Worm (Caenorhabditis elegans) whole organism, L3 larva: ENCODE data around the gene fut-1.

Experiments
- aly-2 ChIP-seq: fragments of 150-350 bp; optimal IDR thresholded peaks from 2 replicates; lab custom pipeline; 2014; ENCODE audit warnings: missing biosample characterization, missing genetic modification characterization
- ceh-16 ChIP-seq: sonication (generic microtip); optimal IDR thresholded peaks from 2 replicates; lab custom pipeline; 2017; ENCODE audit warnings: missing biosample characterization, missing genetic modification characterization
- ceh-82 ChIP-seq: fragments of 150-350 bp; optimal IDR thresholded peaks from 2 replicates; lab custom pipeline; 2014; ENCODE audit warnings: missing biosample characterization, missing genetic modification characterization
- ceh-9 ChIP-seq: sonication (generic microtip); optimal IDR thresholded peaks from 2 replicates; lab custom pipeline; 2018; ENCODE audit warnings: missing biosample characterization, missing genetic modification characterization
- egl-27 ChIP-seq: sonication (generic microtip); optimal IDR thresholded peaks from 4 replicates; lab custom pipeline; 2017; ENCODE audit warnings: missing biosample characterization, missing genetic modification reagents, missing genetic modification characterization
- egl-5 ChIP-seq: fragments of 150-350 bp; optimal IDR thresholded peaks from 2 replicates; lab custom pipeline; 2017; ENCODE audit warnings: missing biosample characterization, missing genetic modification reagents, missing genetic modification characterization, inconsistent platforms
- elt-1 ChIP-seq: fragments of 150-350 bp; optimal IDR thresholded peaks from 2 replicates; lab custom pipeline; 2014; ENCODE audit warnings: missing biosample characterization, missing genetic modification characterization
- elt-3 ChIP-seq, 3 experiments: fragments of 150-350 bp in 1 of 3; sonication (generic microtip) in 2 of 3; optimal IDR thresholded peaks; 2 replicates in 2 of 3; 4 replicates in 1 of 3; lab custom pipeline; 2014 to 2017; ENCODE audit warnings: missing biosample characterization in 3 of 3, missing genetic modification characterization in 3 of 3
- eor-1 ChIP-seq, 2 experiments: fragments of 150-350 bp; optimal IDR thresholded peaks; 2 replicates each; lab custom pipeline; 2014 to 2018; ENCODE audit warnings: missing biosample characterization in 2 of 2, missing genetic modification characterization in 2 of 2
- fkh-10 ChIP-seq: sonication (generic microtip); optimal IDR thresholded peaks from 2 replicates; lab custom pipeline; 2017; ENCODE audit warnings: missing biosample characterization, missing genetic modification reagents, missing genetic modification characterization
- fkh-2 ChIP-seq: fragments of 150-350 bp; optimal IDR thresholded peaks from 2 replicates; lab custom pipeline; 2014; ENCODE audit warnings: missing biosample characterization, missing genetic modification reagents, missing genetic modification characterization
- fos-1 ChIP-seq: fragments of 150-350 bp; optimal IDR thresholded peaks from 2 replicates; lab custom pipeline; 2014; ENCODE audit warnings: missing biosample characterization, missing genetic modification characterization
- hmg-11 ChIP-seq: sonication (generic microtip); optimal IDR thresholded peaks from 2 replicates; lab custom pipeline; 2016; ENCODE audit warnings: missing genetic modification characterization, missing compliant biosample characterization
- jun-1 ChIP-seq: fragments of 150-350 bp; optimal IDR thresholded peaks from 2 replicates; lab custom pipeline; 2014; ENCODE audit warnings: missing biosample characterization, missing genetic modification reagents, missing genetic modification characterization
- lin-39 ChIP-seq: fragments of 150-350 bp; optimal IDR thresholded peaks from 2 replicates; lab custom pipeline; 2018; ENCODE audit warnings: missing biosample characterization, missing genetic modification reagents, missing genetic modification characterization
- lsy-12 ChIP-seq: sonication (generic microtip); optimal IDR thresholded peaks from 2 replicates; lab custom pipeline; 2016; ENCODE audit warnings: mild to moderate bottlenecking, missing genetic modification characterization, missing compliant biosample characterization
- mdl-1 ChIP-seq: fragments of 150-350 bp; optimal IDR thresholded peaks from 2 replicates; lab custom pipeline; 2014; ENCODE audit warnings: missing biosample characterization, missing genetic modification characterization
- mml-1 ChIP-seq: fragments of 150-350 bp; sonication (generic microtip); optimal IDR thresholded peaks from 3 replicates; lab custom pipeline; 2014; ENCODE audit warnings: missing biosample characterization, missing genetic modification characterization
- nfya-1 ChIP-seq: sonication (generic microtip); optimal IDR thresholded peaks from 2 replicates; lab custom pipeline; 2017; ENCODE audit warnings: missing genetic modification characterization, mild to moderate bottlenecking, missing compliant biosample characterization, antibody characterized with exemption, moderate library complexity; ENCODE audit not compliant: insufficient read depth
- nhr-11 ChIP-seq: fragments of 150-350 bp; optimal IDR thresholded peaks from 2 replicates; lab custom pipeline; 2014; ENCODE audit warnings: missing biosample characterization, missing genetic modification characterization
- nhr-23 ChIP-seq: fragments of 150-350 bp; optimal IDR thresholded peaks from 2 replicates; lab custom pipeline; 2014; ENCODE audit warnings: missing biosample characterization, missing genetic modification reagents, missing genetic modification characterization
- nhr-25 ChIP-seq: sonication (generic microtip); optimal IDR thresholded peaks from 2 replicates; lab custom pipeline; 2017; ENCODE audit warnings: missing biosample characterization, missing genetic modification characterization
- nhr-28 ChIP-seq: fragments of 150-350 bp; optimal IDR thresholded peaks from 2 replicates; lab custom pipeline; 2014; ENCODE audit warnings: missing biosample characterization, missing genetic modification characterization
- nhr-43 ChIP-seq: sonication (generic microtip); optimal IDR thresholded peaks from 2 replicates; lab custom pipeline; 2016; ENCODE audit warnings: mild to moderate bottlenecking, missing genetic modification characterization, missing compliant biosample characterization; ENCODE audit not compliant: poor library complexity, severe bottlenecking
- nhr-67 ChIP-seq: fragments of 150-350 bp; optimal IDR thresholded peaks from 2 replicates; lab custom pipeline; 2014; ENCODE audit warnings: missing biosample characterization, missing genetic modification characterization
- nhr-76 ChIP-seq: fragments of 150-350 bp; sonication (generic microtip); optimal IDR thresholded peaks from 5 replicates; lab custom pipeline; 2014; ENCODE audit warnings: missing biosample characterization, missing genetic modification characterization
- nhr-77 ChIP-seq: fragments of 150-350 bp; optimal IDR thresholded peaks from 2 replicates; lab custom pipeline; 2014; ENCODE audit warnings: missing biosample characterization, missing genetic modification characterization
- pha-4 ChIP-seq: fragments of 150-350 bp; optimal IDR thresholded peaks from 2 replicates; lab custom pipeline; 2014; ENCODE audit warnings: missing biosample characterization, missing genetic modification reagents, missing genetic modification characterization
- sea-2 ChIP-seq: fragments of 150-350 bp; sonication (generic microtip); optimal IDR thresholded peaks from 4 replicates; lab custom pipeline; 2014; ENCODE audit warnings: missing biosample characterization, missing genetic modification reagents, missing genetic modification characterization
- skn-1 ChIP-seq: fragments of 150-350 bp; optimal IDR thresholded peaks from 2 replicates; lab custom pipeline; 2014; ENCODE audit warnings: missing biosample characterization, missing genetic modification characterization
- snpc-4 ChIP-seq: fragments of 150-350 bp; optimal IDR thresholded peaks from 2 replicates; lab custom pipeline; 2014; ENCODE audit warnings: missing biosample characterization, missing genetic modification characterization
- tbx-2 ChIP-seq: sonication (generic microtip); optimal IDR thresholded peaks from 2 replicates; lab custom pipeline; 2016; ENCODE audit warnings: mild to moderate bottlenecking, missing genetic modification characterization, missing compliant biosample characterization
- unc-62 ChIP-seq: fragments of 150-350 bp; sonication (generic microtip); optimal IDR thresholded peaks from 4 replicates; lab custom pipeline; 2014; ENCODE audit warnings: missing biosample characterization, missing genetic modification reagents, missing genetic modification characterization
- zag-1 ChIP-seq: fragments of 150-350 bp; optimal IDR thresholded peaks from 2 replicates; lab custom pipeline; 2014; ENCODE audit warnings: missing biosample characterization, missing genetic modification characterization

Gene fut-1

ce11 chrII:8755270-8755669, 4.1 kb downstream of the fut-1 start, which contains the start of gene K08F8.7:
K08F8.7 (minus strand) TSS chrII:8755370.
- TF ChIP-seq sea-2 (GFP tag; lab: Kevin White, UChicago), result no peak
- no peak for TF ChIP-seq fkh-10 (GFP tag; lab: Kevin White, UChicago)
- TF ChIP-seq eor-1 (tag; optimal IDR thresholded peaks at IDR 0.05; lab: Kevin White, UChicago), result no peak
- TF ChIP-seq fos-1 (tag; lab: Kevin White, UChicago), result no peak
- TF ChIP-seq mdl-1 (tag; lab: Kevin White, UChicago), result no peak
- TF ChIP-seq nhr-11 (tag; lab: Kevin White, UChicago), result no peak
- TF ChIP-seq ceh-9 (tag; lab: Kevin White, UChicago), result no peak
- no peak for TF ChIP-seq nfya-1 (tag; lab: Kevin White, UChicago)

- TF ChIP-seq ceh-82 (tag; lab: Kevin White, UChicago) (no peak), egl-5 (tag; lab: Kevin White, UChicago) (no peak), hmg-11 (tag; lab: Kevin White, UChicago) (no peak), skn-1 (tag; lab: Kevin White, UChicago) (no peak), tbx-2 (tag; lab: Kevin White, UChicago) (no peak), aly-2 (tag; lab: Kevin White, UChicago) (no peak), nhr-67 (tag; lab: Kevin White, UChicago) (no peak), unc-62 (GFP tag; lab: Kevin White, UChicago) (no peak), mdl-1 (tag; lab: Kevin White, UChicago) (no peak)
Measured at ce11 chrII:8751686-8752085, 7.7 kb downstream of the fut-1 start, which contains the start of gene atf-2. atf-2 (plus strand) TSS chrII:8751986.

ce11 chrII:8751042-8751441, 8.4 kb downstream of the fut-1 start:
- TF ChIP-seq elt-1 (no peak), fos-1 (tag; lab: Kevin White, UChicago) (peak; percentile 38), nhr-43 (tag; lab: Kevin White, UChicago) (peak; percentile 66), nhr-25 (tag; lab: Kevin White, UChicago) (peak; percentile 81), nhr-23 (tag; lab: Kevin White, UChicago) (peak; percentile 97), mdl-1 (tag; lab: Kevin White, UChicago) (no peak), elt-3 (tag; optimal IDR thresholded peaks at IDR 0.05; lab: Kevin White, UChicago) (peak in 1 of 3 experiments; percentile 54)

ce11 chrII:8750056-8750455, 9.3 kb downstream of the fut-1 start:
- TF ChIP-seq lsy-12 (no peak), mml-1 (tag; lab: Kevin White, UChicago) (no peak), nhr-23 (tag; lab: Kevin White, UChicago) (peak; percentile 13), elt-1 (peak; percentile 79)

ce11 chrII:8749084-8749483, 10.3 kb downstream of the fut-1 start:
- no peak for TF ChIP-seq jun-1 (tag; lab: Kevin White, UChicago)
- TF ChIP-seq skn-1 (tag; lab: Kevin White, UChicago), result no peak
- no peak for TF ChIP-seq nfya-1 (tag; lab: Kevin White, UChicago)
- TF ChIP-seq nhr-77 (tag; lab: Kevin White, UChicago), result no peak
- peak; percentile 34 for TF ChIP-seq nhr-25 (tag; lab: Kevin White, UChicago)
- no peak for TF ChIP-seq lin-39 (tag; lab: Kevin White, UChicago)
- peak; percentile 24 for TF ChIP-seq nhr-43 (tag; lab: Kevin White, UChicago)
- TF ChIP-seq ceh-9 (tag; lab: Kevin White, UChicago), result no peak
- no peak for TF ChIP-seq nhr-11 (tag; lab: Kevin White, UChicago)
- TF ChIP-seq nhr-23 (tag; lab: Kevin White, UChicago), result peak; percentile 35
- TF ChIP-seq elt-1, result no peak
- no peak for TF ChIP-seq ceh-16 (tag; lab: Kevin White, UChicago)

- TF ChIP-seq egl-27 (tag; lab: Kevin White, UChicago) (no peak), lsy-12 (no peak), zag-1 (no peak), fkh-2 (tag; lab: Kevin White, UChicago) (no peak), ceh-82 (tag; lab: Kevin White, UChicago) (no peak), nhr-28 (tag; lab: Kevin White, UChicago) (no peak), elt-1 (no peak), jun-1 (tag; lab: Kevin White, UChicago) (no peak), snpc-4 (tag; lab: Kevin White, UChicago) (no peak), pha-4 (tag; lab: Kevin White, UChicago) (no peak), nhr-76 (tag; lab: Kevin White, UChicago) (no peak), fkh-10 (GFP tag; lab: Kevin White, UChicago) (no peak)
Measured at ce11 chrII:8748638-8749037, 10.8 kb downstream of the fut-1 start.
